Fruit fly (Drosophila melanogaster): Measurements from ENCODE around the gene CG42747.

Gene CG42747

DNA sequence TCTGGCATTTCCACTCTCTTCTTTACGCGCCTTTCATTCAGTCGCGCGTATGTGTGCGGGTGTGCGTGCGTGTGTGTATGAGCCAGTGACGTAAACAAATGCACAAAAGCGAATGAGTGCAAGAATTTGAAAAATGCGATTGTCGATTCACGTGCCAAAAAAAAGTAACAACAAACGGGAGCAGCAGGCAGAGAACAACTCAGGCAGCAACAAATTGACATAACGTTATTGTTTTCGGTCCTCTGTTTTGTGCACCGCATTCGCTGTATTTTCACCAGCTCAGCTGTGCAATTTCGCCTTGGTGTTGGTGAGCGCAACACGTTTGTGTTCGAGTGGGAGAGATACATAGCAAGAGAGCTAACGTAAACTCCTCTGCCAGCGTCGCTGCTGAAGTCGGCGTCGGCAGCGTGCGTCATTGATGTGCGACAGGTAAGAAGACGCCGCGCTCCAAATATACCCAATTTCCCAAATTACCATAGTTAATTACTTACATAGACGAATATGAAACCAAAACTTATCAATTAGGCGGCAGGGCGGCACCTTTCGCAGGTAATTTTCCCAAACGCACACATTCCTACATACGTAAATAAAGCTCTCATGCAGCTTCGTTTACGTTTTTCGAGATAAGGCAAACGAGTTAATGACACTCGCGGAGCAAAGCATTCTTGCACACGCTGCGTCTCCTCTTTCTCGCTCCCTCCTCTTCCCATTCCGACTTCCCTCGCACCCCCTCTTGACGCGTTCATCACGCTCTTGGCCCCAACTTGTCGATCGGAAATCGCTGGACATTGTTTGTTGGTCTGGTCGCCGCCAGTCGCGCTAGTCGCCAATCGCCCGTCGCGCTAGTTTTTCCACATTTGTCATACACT, 95.9 kb downstream of the CG42747 start (continued):
- TF ChIP-seq ttk (GFP tag; IDR thresholded peaks at IDR 0.05) (no peak), ken (GFP tag; IDR thresholded peaks at IDR 0.05) (no peak), CG13424 (tag; optimal IDR thresholded peaks at IDR 0.05) (no peak), E2f1 (GFP tag; IDR thresholded peaks at IDR 0.05) (no peak), gsb (GFP tag; IDR thresholded peaks at IDR 0.05) (no peak), CG7556 (GFP tag; optimal IDR thresholded peaks at IDR 0.05) (no peak), Drgx (GFP tag; IDR thresholded peaks at IDR 0.05) (no peak; the same call in 1 of the 2 replicates), dati (GFP tag; IDR thresholded peaks at IDR 0.05) (no peak), en (GFP tag; optimal IDR thresholded peaks at IDR 0.05) (no peak), dmrt99B (tag; optimal IDR thresholded peaks at IDR 0.05) (no peak), sens (GFP tag) (peak; percentile 36), wek (GFP tag; optimal IDR thresholded peaks at IDR 0.05) (no peak), CG6813 (GFP tag; optimal IDR thresholded peaks at IDR 0.05) (no peak), Dll (GFP tag; IDR thresholded peaks at IDR 0.05; ENCODE audit: partially characterized antibody) (peak; percentile 19; the same call in 1 of the 4 replicates), CG7987 (GFP tag; optimal IDR thresholded peaks at IDR 0.05) (no peak), jigr1 (GFP tag; IDR thresholded peaks at IDR 0.05) (no peak), CG2678 (tag; optimal IDR thresholded peaks at IDR 0.05) (no peak), Hmx (GFP tag; optimal IDR thresholded peaks at IDR 0.05) (no peak)

dm6 chr3L:6496922-6497232, 96.5 kb downstream of the CG42747 start:
- TF ChIP-seq Sox102F (GFP tag; optimal IDR thresholded peaks at IDR 0.05) (peak; percentile 1), Blimp-1 (GFP tag; optimal IDR thresholded peaks at IDR 0.05) (peak; percentile 16), nau (GFP tag; optimal IDR thresholded peaks at IDR 0.05) (no peak), CG7839 (tag; optimal IDR thresholded peaks at IDR 0.05) (no peak), salm (tag; optimal IDR thresholded peaks at IDR 0.05) (peak; percentile 14), gce (GFP tag; IDR thresholded peaks at IDR 0.05) (no peak), Fer3 (tag; optimal IDR thresholded peaks at IDR 0.05) (no peak), D19A (tag; optimal IDR thresholded peaks at IDR 0.05) (peak; percentile 45), gcm (GFP tag; optimal IDR thresholded peaks at IDR 0.05) (no peak), sc (optimal IDR thresholded peaks at IDR 0.05) (no peak), sc (GFP tag; optimal IDR thresholded peaks at IDR 0.05) (no peak), ems (GFP tag; optimal IDR thresholded peaks at IDR 0.05) (no peak), lmd (GFP tag; IDR thresholded peaks at IDR 0.05) (peak; percentile 22; the same call in 1 of the 2 replicates), stc (GFP tag; IDR thresholded peaks at IDR 0.05) (no peak), pfk (GFP tag; optimal IDR thresholded peaks at IDR 0.05) (no peak), CG18262 (tag; optimal IDR thresholded peaks at IDR 0.05) (peak; percentile 7), CG7928 (GFP tag; optimal IDR thresholded peaks at IDR 0.05) (no peak), Awh (GFP tag; IDR thresholded peaks at IDR 0.05) (no peak), nerfin-2 (GFP tag; IDR thresholded peaks at IDR 0.05; ENCODE audit: partially characterized antibody) (no peak), CG8290 (GFP tag; optimal IDR thresholded peaks at IDR 0.05) (no peak), CG8290 (tag; optimal IDR thresholded peaks at IDR 0.05) (no peak), NFAT (GFP tag; IDR thresholded peaks at IDR 0.05) (no peak; the same call in 1 of the 2 replicates), Ptx1 (GFP tag; IDR thresholded peaks at IDR 0.05) (peak; percentile 15; the same call in 1 of the 2 replicates), gem (tag; optimal IDR thresholded peaks at IDR 0.05) (peak; percentile 42), vvl (GFP tag; IDR thresholded peaks at IDR 0.05) (peak; percentile 46; the same call in 1 of the 2 replicates), CG2120 (GFP tag; optimal IDR thresholded peaks at IDR 0.05) (no peak), sens (GFP tag) (peak; percentile 55), Hr51 (GFP tag; optimal IDR thresholded peaks at IDR 0.05) (peak in 1 of 2 experiments; percentile 9), cad (GFP tag; optimal IDR thresholded peaks at IDR 0.05) (no peak), Drgx (GFP tag; IDR thresholded peaks at IDR 0.05) (peak; percentile 51; the same call in 1 of the 2 replicates), jumu (GFP tag; optimal IDR thresholded peaks at IDR 0.05) (no peak), kni (GFP tag; optimal IDR thresholded peaks at IDR 0.05) (no peak), CG11696 (GFP tag; IDR thresholded peaks at IDR 0.05) (no peak), row (GFP tag; IDR thresholded peaks at IDR 0.05) (peak; percentile 44; the same call in 2 of the 3 replicates)
